Fruit fly (Drosophila melanogaster): ENCODE results near the gene Reps.

Reps gene

dm6 chr2L:11113011-11113528 lies 6.6 kb upstream of the Reps start, which contains the start of gene Idua (continued):
- TF ChIP-seq CG2889 (GFP tag; IDR thresholded peaks at IDR 0.05) (0 out of 3 replicates have a peak, but pooled peaks have one; percentile 29), CG4424 (GFP tag; optimal IDR thresholded peaks at IDR 0.05) (peak; percentile 68), Hmx (GFP tag; optimal IDR thresholded peaks at IDR 0.05) (no peak), Xrp1 (GFP tag; IDR thresholded peaks at IDR 0.05) (peak; percentile 79), tup (GFP tag; optimal IDR thresholded peaks at IDR 0.05) (no peak), CG2120 (GFP tag; optimal IDR thresholded peaks at IDR 0.05) (peak; percentile 79), CG10654 (GFP tag; optimal IDR thresholded peaks at IDR 0.05) (peak; percentile 24), CG12769 (tag; optimal IDR thresholded peaks at IDR 0.05) (no peak), MESR4 (GFP tag; optimal IDR thresholded peaks at IDR 0.05) (no peak), onecut (GFP tag; IDR thresholded peaks at IDR 0.05) (peak; percentile 59), crp (GFP tag; optimal IDR thresholded peaks at IDR 0.05) (peak in 1 of 2 experiments; percentile 8), Optix (GFP tag; IDR thresholded peaks at IDR 0.05) (no peak), CG15601 (tag; optimal IDR thresholded peaks at IDR 0.05) (peak; percentile 67), ci (GFP tag; IDR thresholded peaks at IDR 0.05) (peak; percentile 61; the same call in 1 of the 3 replicates), HLH54F (GFP tag; optimal IDR thresholded peaks at IDR 0.05) (peak; percentile 38), Ssrp (tag; optimal IDR thresholded peaks at IDR 0.05) (peak; percentile 58), B-H1 (GFP tag; IDR thresholded peaks at IDR 0.05) (peak; percentile 16; the same call in 1 of the 3 replicates), CG8478 (optimal IDR thresholded peaks at IDR 0.05) (no peak), dmrt11E (tag; optimal IDR thresholded peaks at IDR 0.05) (peak; percentile 33), cg (GFP tag; optimal IDR thresholded peaks at IDR 0.05) (no peak), ase (GFP tag; IDR thresholded peaks at IDR 0.05) (peak; percentile 67), CG12744 (GFP tag; optimal IDR thresholded peaks at IDR 0.05) (no peak), H15 (GFP tag; IDR thresholded peaks at IDR 0.05) (0 out of 3 replicates have a peak, but pooled peaks have one; percentile 42), seq (GFP tag; IDR thresholded peaks at IDR 0.05) (peak; percentile 63; the same call in 1 of the 2 replicates), vvl (GFP tag; IDR thresholded peaks at IDR 0.05) (peak; percentile 50), CG4617 (GFP tag; optimal IDR thresholded peaks at IDR 0.05; ENCODE audit: borderline replicate concordance) (no peak), CG16815 (GFP tag; optimal IDR thresholded peaks at IDR 0.05) (peak; percentile 37), ATbp (GFP tag; optimal IDR thresholded peaks at IDR 0.05) (no peak), grn (GFP tag; optimal IDR thresholded peaks at IDR 0.05) (peak; percentile 38), lab (GFP tag; optimal IDR thresholded peaks at IDR 0.05) (no peak), CG11696 (GFP tag; IDR thresholded peaks at IDR 0.05) (0 out of 2 replicates have a peak, but pooled peaks have one; percentile 33), NfI (GFP tag; optimal IDR thresholded peaks at IDR 0.05) (peak; percentile 69), eyg (GFP tag; optimal IDR thresholded peaks at IDR 0.05) (no peak), mam (GFP tag; optimal IDR thresholded peaks at IDR 0.05) (peak; percentile 38), Atf6 (GFP tag; IDR thresholded peaks at IDR 0.05) (peak; percentile 75), CG4730 (GFP tag; IDR thresholded peaks at IDR 0.05) (peak; percentile 24; the same call in 1 of the 2 replicates), CG31388 (GFP tag; optimal IDR thresholded peaks at IDR 0.05) (peak; percentile 12), Med (GFP tag) (peak; percentile 82), CG31224 (GFP tag; IDR thresholded peaks at IDR 0.05) (0 out of 2 replicates have a peak, but pooled peaks have one; percentile 30), CG7372 (GFP tag; IDR thresholded peaks at IDR 0.05) (peak; percentile 24; the same call in 1 of the 2 replicates), CG13424 (tag; optimal IDR thresholded peaks at IDR 0.05) (peak; percentile 85), CG2116 (GFP tag; optimal IDR thresholded peaks at IDR 0.05) (peak; percentile 22), CG11456 (GFP tag; IDR thresholded peaks at IDR 0.05) (no peak; the same call in 2 of the 3 replicates), ind (GFP tag; optimal IDR thresholded peaks at IDR 0.05) (peak; percentile 61), inv (GFP tag; IDR thresholded peaks at IDR 0.05; ENCODE audit: partially characterized antibody) (no peak), Dfd (GFP tag; optimal IDR thresholded peaks at IDR 0.05) (no peak), Ptx1 (GFP tag; IDR thresholded peaks at IDR 0.05) (peak; percentile 66), CG12942 (GFP tag; optimal IDR thresholded peaks at IDR 0.05) (peak; percentile 38), Abd-B (GFP tag; optimal IDR thresholded peaks at IDR 0.05) (peak; percentile 13), Bgb (GFP tag; IDR thresholded peaks at IDR 0.05; ENCODE audit: partially characterized antibody) (no peak)

Data from whole organism, embryonic.